Worm (Caenorhabditis elegans): ENCODE measurements around the gene srx-115.

The srx-115 gene

ce11 chrV:8773826-8774382, 2.2 kb downstream of the srx-115 start, which contains the start of gene B0507.2:
Gene B0507.2 (plus strand): TSS chrV:8774332.
- TF ChIP-seq ceh-82 (tag; optimal IDR thresholded peaks at IDR 0.05), result peak in 1 of 3 experiments; percentile 16
- peak; percentile 68 for TF ChIP-seq lin-14 (GFP tag; optimal IDR thresholded peaks at IDR 0.05)
- peak in 1 of 2 experiments; percentile 35 for TF ChIP-seq lsy-2 (tag; optimal IDR thresholded peaks at IDR 0.05)
- TF ChIP-seq irx-1 (tag; optimal IDR thresholded peaks at IDR 0.05), result peak; percentile 49
- peak; percentile 6 for TF ChIP-seq elt-2 (tag; optimal IDR thresholded peaks at IDR 0.05)
- peak in 1 of 3 experiments; percentile 38 for TF ChIP-seq dpl-1 (GFP tag; optimal IDR thresholded peaks at IDR 0.05)
- peak; percentile 1 for TF ChIP-seq nhr-71 (tag; optimal IDR thresholded peaks at IDR 0.05)
- TF ChIP-seq snu-23 (GFP tag; optimal IDR thresholded peaks at IDR 0.05), result peak; percentile 1
- TF ChIP-seq unc-86 (tag; optimal IDR thresholded peaks at IDR 0.05), result no peak
- no peak for TF ChIP-seq grh-1 (GFP tag; IDR thresholded peaks at IDR 0.05)
- no peak for TF ChIP-seq zag-1 (tag; optimal IDR thresholded peaks at IDR 0.05)
- peak in 1 of 2 experiments; percentile 7 for TF ChIP-seq efl-1 (optimal IDR thresholded peaks at IDR 0.05)
- no peak for TF ChIP-seq efl-1 (GFP tag; optimal IDR thresholded peaks at IDR 0.05 in 1 of 2)
- TF ChIP-seq lin-35 (GFP tag; optimal IDR thresholded peaks at IDR 0.05), result peak; percentile 16 to 24
- TF ChIP-seq C16A3.4 (tag; optimal IDR thresholded peaks at IDR 0.05), result peak; percentile 5
- TF ChIP-seq skn-1 (tag; optimal IDR thresholded peaks at IDR 0.05), result peak; percentile 43

- TF ChIP-seq dsc-1 (tag; optimal IDR thresholded peaks at IDR 0.05), result no peak
Observed at ce11 chrV:8776270-8776669, 4.6 kb downstream of the srx-115 start, which contains the start of gene B0507.1. Gene B0507.1 (plus strand): TSS chrV:8776570.

ce11 chrV:8781164-8781563, 9.5 kb downstream of the srx-115 start:
- TF ChIP-seq C34B4.2 (tag; optimal IDR thresholded peaks at IDR 0.05) (no peak), pqm-1 (tag; optimal IDR thresholded peaks at IDR 0.05) (peak; percentile 63), swsn-7 (tag; optimal IDR thresholded peaks at IDR 0.05) (no peak), unc-86 (tag; optimal IDR thresholded peaks at IDR 0.05) (no peak), lin-14 (GFP tag; optimal IDR thresholded peaks at IDR 0.05) (peak; percentile 2), unc-62 (GFP tag; optimal IDR thresholded peaks at IDR 0.05) (no peak), ets-5 (GFP tag; IDR thresholded peaks at IDR 0.05) (no peak), nhr-77 (tag; optimal IDR thresholded peaks at IDR 0.05) (no peak), jun-1 (tag; optimal IDR thresholded peaks at IDR 0.05) (no peak), nhr-85 (tag) (no peak), nhr-84 (tag; optimal IDR thresholded peaks at IDR 0.05) (no peak), nhr-237 (tag; optimal IDR thresholded peaks at IDR 0.05) (no peak), lsy-2 (tag; optimal IDR thresholded peaks at IDR 0.05) (no peak), blmp-1 (tag; optimal IDR thresholded peaks at IDR 0.05) (no peak), ztf-4 (tag; optimal IDR thresholded peaks at IDR 0.05) (no peak), nhr-20 (tag; optimal IDR thresholded peaks at IDR 0.05) (no peak), elt-2 (tag; optimal IDR thresholded peaks at IDR 0.05) (peak; percentile 17), ceh-88 (GFP tag; IDR thresholded peaks at IDR 0.05) (no peak), C04F5.9 (tag; optimal IDR thresholded peaks at IDR 0.05) (no peak), efl-1 (optimal IDR thresholded peaks at IDR 0.05) (no peak), efl-1 (GFP tag; optimal IDR thresholded peaks at IDR 0.05 in 1 of 2) (peak in 1 of 2 experiments; percentile 34), Y116A8C.19 (tag; optimal IDR thresholded peaks at IDR 0.05; ENCODE audit: borderline replicate concordance) (no peak), sptf-1 (tag; optimal IDR thresholded peaks at IDR 0.05) (no peak), sox-4 (tag; optimal IDR thresholded peaks at IDR 0.05) (no peak), unc-30 (tag; optimal IDR thresholded peaks at IDR 0.05) (no peak), skn-1 (tag; optimal IDR thresholded peaks at IDR 0.05) (no peak), ceh-90 (tag; optimal IDR thresholded peaks at IDR 0.05) (no peak), lin-39 (tag; optimal IDR thresholded peaks at IDR 0.05) (no peak), dpl-1 (GFP tag; optimal IDR thresholded peaks at IDR 0.05) (no peak)

- TF ChIP-seq lin-15B (tag; optimal IDR thresholded peaks at IDR 0.05) (no peak), lin-14 (GFP tag; optimal IDR thresholded peaks at IDR 0.05) (peak; percentile 13), mep-1 (tag; optimal IDR thresholded peaks at IDR 0.05) (peak; percentile 39), sup-37 (GFP tag; optimal IDR thresholded peaks at IDR 0.05) (no peak), ceh-63 (GFP tag; optimal IDR thresholded peaks at IDR 0.05) (no peak), nhr-20 (tag; optimal IDR thresholded peaks at IDR 0.05) (peak; percentile 1), blmp-1 (tag; optimal IDR thresholded peaks at IDR 0.05) (no peak), Y116A8C.19 (tag; optimal IDR thresholded peaks at IDR 0.05; ENCODE audit: borderline replicate concordance) (no peak), alr-1 (tag; optimal IDR thresholded peaks at IDR 0.05; ENCODE audit: borderline replicate concordance) (no peak), aha-1 (tag; optimal IDR thresholded peaks at IDR 0.05) (no peak)
Observed at ce11 chrV:8782112-8782511, 10.4 kb downstream of the srx-115 start.
